Worm (Caenorhabditis elegans) whole organism, L3 larva: ENCODE measurements around the gene gst-32.

Experiments
- R02D3.7 ChIP-seq: fragments of 150-350 bp; optimal IDR thresholded peaks from 2 replicates; lab custom pipeline; 2014; ENCODE audit warnings: missing biosample characterization, missing genetic modification characterization
- ama-1 ChIP-seq: fragments of 150-350 bp; optimal IDR thresholded peaks from 2 replicates; lab custom pipeline; 2018
- ceh-28 ChIP-seq: fragments of 150-350 bp; optimal IDR thresholded peaks from 2 replicates; lab custom pipeline; 2014; ENCODE audit warnings: missing biosample characterization, missing genetic modification reagents, missing genetic modification characterization
- ceh-82 ChIP-seq: fragments of 150-350 bp; optimal IDR thresholded peaks from 2 replicates; lab custom pipeline; 2014; ENCODE audit warnings: missing biosample characterization, missing genetic modification characterization
- elt-1 ChIP-seq: fragments of 150-350 bp; optimal IDR thresholded peaks from 2 replicates; lab custom pipeline; 2014; ENCODE audit warnings: missing biosample characterization, missing genetic modification characterization
- elt-2 ChIP-seq: sonication (generic microtip); optimal IDR thresholded peaks from 2 replicates; lab custom pipeline; 2016; ENCODE audit warnings: missing genetic modification reagents, mild to moderate bottlenecking, missing genetic modification characterization, missing compliant biosample characterization
- elt-3 ChIP-seq, 3 experiments: fragments of 150-350 bp in 1 of 3; sonication (generic microtip) in 2 of 3; optimal IDR thresholded peaks; 2 replicates in 2 of 3; 4 replicates in 1 of 3; lab custom pipeline; 2014 to 2017; ENCODE audit warnings: missing biosample characterization in 3 of 3, missing genetic modification characterization in 3 of 3
- nhr-12 ChIP-seq: fragments of 150-350 bp; optimal IDR thresholded peaks from 2 replicates; lab custom pipeline; 2014; ENCODE audit warnings: missing biosample characterization, missing genetic modification characterization
- nhr-237 ChIP-seq: fragments of 150-350 bp; optimal IDR thresholded peaks from 2 replicates; lab custom pipeline; 2014; ENCODE audit warnings: missing biosample characterization, missing genetic modification characterization
- pha-4 ChIP-seq: fragments of 150-350 bp; optimal IDR thresholded peaks from 2 replicates; lab custom pipeline; 2014; ENCODE audit warnings: missing biosample characterization, missing genetic modification reagents, missing genetic modification characterization
- unc-39 ChIP-seq: sonication (generic microtip); optimal IDR thresholded peaks from 4 replicates; lab custom pipeline; 2017; ENCODE audit warnings: missing biosample characterization, missing genetic modification characterization
- ztf-11 ChIP-seq: fragments of 150-350 bp; optimal IDR thresholded peaks from 2 replicates; lab custom pipeline; 2014; ENCODE audit warnings: missing biosample characterization, missing genetic modification characterization

DNA sequence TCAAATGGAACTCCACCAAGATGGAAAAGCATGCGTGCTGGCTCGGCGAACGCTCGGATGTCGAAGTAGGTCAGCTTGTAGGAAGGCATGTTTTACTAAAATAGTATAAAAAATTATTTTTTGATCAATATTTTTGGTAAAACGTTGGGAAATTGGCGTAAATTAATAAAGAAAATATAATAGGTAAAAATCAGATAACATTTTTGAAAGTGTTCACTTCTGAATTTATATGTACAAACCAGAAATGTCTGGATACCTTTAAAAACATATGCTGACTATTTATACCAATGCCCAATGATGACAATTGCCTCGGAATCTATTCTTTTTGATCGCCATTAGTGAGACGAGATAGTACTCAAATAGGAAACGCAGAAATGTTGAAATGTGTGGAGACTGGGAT, 6.9 kb upstream of the gst-32 start, which contains the start of gene gst-35:
- TF ChIP-seq nhr-12 (tag; lab: Kevin White, UChicago) = no peak
- TF ChIP-seq unc-39 (tag; lab: Kevin White, UChicago) = no peak
- TF ChIP-seq pha-4 (tag; lab: Kevin White, UChicago) = no peak
- no peak for TF ChIP-seq ztf-11
- no peak for TF ChIP-seq R02D3.7
- no peak for TF ChIP-seq ceh-28 (tag; lab: Kevin White, UChicago)
- TF ChIP-seq elt-2 (tag; lab: Kevin White, UChicago) = no peak
- TF ChIP-seq ceh-82 = no peak
- TF ChIP-seq elt-3 (tag; optimal IDR thresholded peaks at IDR 0.05; lab: Kevin White, UChicago) = no peak
- TF ChIP-seq ama-1 (lab: Kevin White, UChicago) = no peak
- no peak for TF ChIP-seq elt-1 (tag; lab: Kevin White, UChicago)
- no peak for TF ChIP-seq nhr-237
